Fruit fly (Drosophila melanogaster): Measurements from ENCODE around the gene CG14957.

Gene CG14957

dm6 chr3L:3203062-3203461, 15.7 kb downstream of the CG14957 start, which contains the start of gene CG32271:
Gene CG32271 (minus strand): TSS chr3L:3203162.
- TF ChIP-seq CG8478 (optimal IDR thresholded peaks at IDR 0.05): no peak
- TF ChIP-seq CTCF (optimal IDR thresholded peaks at IDR 0.05): no peak

- TF ChIP-seq CG8478 (optimal IDR thresholded peaks at IDR 0.05) (no peak), CTCF (optimal IDR thresholded peaks at IDR 0.05) (no peak)
Measured at dm6 chr3L:3204348-3204747, 17.0 kb downstream of the CG14957 start, which contains the start of gene CG33159. Gene CG33159 (minus strand): TSS chr3L:3204448.

DNA sequence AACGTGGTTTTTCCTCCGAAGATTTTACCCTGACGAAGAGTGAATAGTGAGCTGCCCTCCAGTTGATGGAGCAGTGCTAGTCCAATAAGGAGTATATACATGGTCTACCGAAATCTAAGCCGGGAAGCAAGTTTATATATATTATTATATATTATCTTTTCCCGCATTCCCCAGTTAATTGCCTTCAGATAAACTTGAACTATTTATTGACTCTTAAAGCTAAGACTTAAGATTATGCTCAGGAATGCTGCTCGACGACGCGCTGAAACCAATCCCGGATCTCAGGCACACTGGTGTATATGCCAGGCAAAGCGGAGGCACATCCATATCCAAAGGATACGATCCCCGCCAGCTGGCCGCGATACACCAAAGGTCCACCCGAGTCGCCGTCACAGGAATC, 18.0 kb downstream of the CG14957 start, which contains the start of gene CG32277:
CG32277 (minus strand) TSS at position 101 of the 400 bp plus-strand sequence.
- no peak for TF ChIP-seq CG8478 (optimal IDR thresholded peaks at IDR 0.05)
- TF ChIP-seq CTCF (optimal IDR thresholded peaks at IDR 0.05): no peak

dm6 chr3L:3206263-3206662, 18.9 kb downstream of the CG14957 start, which contains the start of gene CG33160:
Gene CG33160 (minus strand): TSS chr3L:3206363.
- TF ChIP-seq CTCF (optimal IDR thresholded peaks at IDR 0.05) (no peak), CG8478 (optimal IDR thresholded peaks at IDR 0.05) (no peak)

DNA sequence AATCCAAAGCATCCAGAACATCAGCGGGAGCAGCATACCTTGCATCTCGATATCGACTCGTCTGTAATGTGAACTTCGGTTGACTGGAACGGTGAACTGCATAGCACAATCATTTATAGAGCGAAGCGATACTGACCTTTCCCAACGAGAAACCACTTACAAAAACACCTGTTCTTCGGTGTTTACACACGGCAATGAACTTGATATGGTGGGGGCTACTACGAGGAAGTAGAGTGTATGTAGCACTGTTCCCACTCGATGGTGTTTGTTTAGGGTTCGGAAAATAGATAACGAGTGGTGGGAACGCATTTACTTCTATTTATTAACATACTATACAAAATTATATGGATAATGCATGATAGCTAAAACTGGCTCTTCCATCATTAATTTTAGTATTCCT, 21.5 kb downstream of the CG14957 start, which contains the start of the genes CG32269 and CG32270:
CG32269 (minus strand) TSS at position 91 of the 400 bp plus-strand sequence.
CG32270 (minus strand) TSS at position 91 of the 400 bp plus-strand sequence.
- TF ChIP-seq CTCF (optimal IDR thresholded peaks at IDR 0.05): no peak
- no peak for TF ChIP-seq CG8478 (optimal IDR thresholded peaks at IDR 0.05)

DNA sequence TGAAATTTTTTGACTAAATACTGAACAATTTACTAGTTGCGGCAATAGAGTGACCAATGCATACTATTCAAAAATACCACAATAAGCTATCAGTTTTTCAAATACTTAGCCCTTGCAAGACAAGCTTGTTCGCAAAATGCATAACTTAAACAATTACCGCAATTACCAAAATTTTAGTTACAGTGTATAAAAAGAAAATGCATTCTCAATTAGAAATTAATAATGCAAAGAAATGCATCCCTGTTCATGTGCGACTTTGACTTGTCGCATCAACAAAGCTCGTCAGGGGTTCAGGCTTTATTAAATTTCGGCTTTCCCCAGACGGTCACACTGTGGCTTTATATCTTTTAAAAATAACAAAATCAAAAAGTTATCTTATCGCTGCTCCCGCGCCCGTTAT, 31.5 kb downstream of the CG14957 start, which contains the start of the genes hob and nSMase:
hob (minus strand) TSS at position 62 of the 400 bp plus-strand sequence.
nSMase (plus strand) TSS at position 298 of the 400 bp plus-strand sequence.
- TF ChIP-seq CTCF (optimal IDR thresholded peaks at IDR 0.05): no peak
- no peak for TF ChIP-seq CG8478 (optimal IDR thresholded peaks at IDR 0.05)

DNA sequence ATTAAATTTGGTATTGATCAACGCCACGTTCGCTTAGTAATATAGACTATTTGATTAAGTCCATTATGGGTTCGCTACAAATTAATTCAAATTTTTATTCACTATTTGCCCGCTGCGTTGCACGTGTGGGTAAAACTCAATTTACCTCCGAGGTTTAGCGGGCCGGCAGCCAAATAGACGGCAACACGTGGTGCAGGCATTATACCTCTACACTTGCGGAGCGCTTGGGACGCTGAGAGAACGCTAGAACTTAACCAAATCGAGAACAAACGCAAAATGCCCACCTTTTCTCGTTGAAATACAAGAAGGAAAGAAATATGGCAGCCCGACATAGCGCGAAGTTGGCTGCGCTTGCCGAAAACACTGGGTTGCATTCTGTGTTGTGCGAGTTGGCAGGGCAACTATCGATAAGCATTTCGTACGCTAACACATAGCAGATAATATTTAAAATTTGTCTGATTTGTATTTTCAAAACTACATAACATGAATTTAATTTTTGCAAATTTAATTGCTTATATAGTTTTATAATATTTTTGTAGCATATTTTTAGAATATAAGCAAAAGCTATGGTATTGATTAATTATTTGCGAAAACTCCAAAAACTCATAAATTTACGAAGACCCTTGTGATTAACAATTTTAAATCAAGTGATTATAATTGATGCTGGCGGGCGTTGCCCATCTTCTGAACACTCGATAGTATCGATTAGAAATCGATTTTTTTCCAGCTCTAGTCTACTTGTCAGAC, 35.5 kb downstream of the CG14957 start, which contains the start of the genes RpL28 and eIF1:
RpL28 (minus strand) TSS at position 318 of the 747 bp plus-strand sequence.
eIF1 (plus strand) TSS at position 699 of the 747 bp plus-strand sequence.
- TF ChIP-seq CG8478 (optimal IDR thresholded peaks at IDR 0.05) (no peak), CTCF (optimal IDR thresholded peaks at IDR 0.05) (no peak)

- TF ChIP-seq CG8478 (optimal IDR thresholded peaks at IDR 0.05) (no peak), CTCF (optimal IDR thresholded peaks at IDR 0.05) (no peak)
Measured at dm6 chr3L:3223390-3223914, 36.1 kb downstream of the CG14957 start.

dm6 chr3L:3224740-3225719, 37.7 kb downstream of the CG14957 start, which contains the start of gene Larp4B:
Gene Larp4B (plus strand): TSS chr3L:3224838.
- TF ChIP-seq CG8478 (optimal IDR thresholded peaks at IDR 0.05) (no peak), CTCF (optimal IDR thresholded peaks at IDR 0.05) (peak in 1 of 2 experiments; percentile 61)

- TF ChIP-seq CG8478 (optimal IDR thresholded peaks at IDR 0.05) (no peak), CTCF (optimal IDR thresholded peaks at IDR 0.05) (no peak)
Measured at dm6 chr3L:3225769-3226457, 38.5 kb downstream of the CG14957 start.

DNA sequence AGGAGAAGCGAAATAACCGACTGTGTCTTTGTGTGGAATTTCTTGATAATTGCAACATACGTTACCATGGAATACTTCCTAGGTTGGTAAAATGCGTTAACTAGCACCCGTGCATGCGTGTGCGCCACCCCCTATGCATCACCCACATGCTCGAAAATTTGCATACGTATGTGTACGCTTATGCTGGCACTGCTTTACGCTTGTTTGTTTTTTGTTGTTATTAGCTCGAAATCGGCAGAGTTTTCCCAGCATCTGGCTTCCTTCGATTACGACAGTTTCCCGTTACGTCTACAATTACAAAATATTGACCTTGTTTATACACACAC, 39.1 kb downstream of the CG14957 start:
- TF ChIP-seq CTCF (optimal IDR thresholded peaks at IDR 0.05) (no peak), CG8478 (optimal IDR thresholded peaks at IDR 0.05) (no peak)

DNA sequence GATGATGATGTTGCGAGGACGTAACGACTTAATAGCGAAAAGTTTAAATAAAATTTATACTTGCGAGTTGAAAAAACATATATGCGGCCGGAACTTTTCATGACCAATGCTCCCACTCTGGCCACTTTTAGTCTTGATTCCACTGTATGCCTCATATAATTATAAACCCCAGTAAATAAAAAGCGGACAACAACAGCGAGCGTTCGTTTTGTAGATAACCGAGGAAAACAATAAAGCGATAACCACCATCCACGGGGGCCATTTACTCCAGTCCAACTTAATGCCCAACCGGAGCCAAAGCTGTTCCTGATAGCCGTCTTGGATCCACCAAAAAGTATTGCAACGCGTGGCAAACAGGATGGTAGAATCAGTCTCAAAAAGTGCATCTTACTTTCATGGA, 49.0 kb downstream of the CG14957 start:
- TF ChIP-seq CG8478 (optimal IDR thresholded peaks at IDR 0.05) (no peak), CTCF (optimal IDR thresholded peaks at IDR 0.05) (no peak)
